Worm (Caenorhabditis elegans) whole organism, young adult: ENCODE results near the gene M01H9.3.
A peak's percentile ranks its signal among the peaks of the same experiment; 100 is the strongest.

ENCODE experiments used
- B0035.1 ChIP-seq: sonication (generic microtip); optimal IDR thresholded peaks from 2 replicates; lab custom pipeline; 2016; ENCODE audit warnings: missing genetic modification characterization, mild to moderate bottlenecking, missing compliant biosample characterization, missing genotype, missing genetic modification reagents
- B0336.3 ChIP-seq: fragments of 200-800 bp; sonication (Bioruptor generic); IDR thresholded peaks from 2 replicates; pipeline ENCODE4 v1.3.6; 2022; ENCODE audit warnings: missing genetic modification characterization, missing compliant biosample characterization
- F10E7.11 ChIP-seq: sonication (generic microtip); optimal IDR thresholded peaks from 2 replicates; lab custom pipeline; 2017; ENCODE audit warnings: mild to moderate bottlenecking, missing genetic modification characterization, moderate library complexity, missing compliant biosample characterization
- F22D6.2 ChIP-seq: sonication (generic microtip); optimal IDR thresholded peaks from 2 replicates; lab custom pipeline; 2016; ENCODE audit warnings: mild to moderate bottlenecking, missing genetic modification characterization, missing compliant biosample characterization
- F23B12.7 ChIP-seq: sonication (generic microtip); optimal IDR thresholded peaks from 2 replicates; lab custom pipeline; 2017; ENCODE audit warnings: missing genetic modification characterization, mild to moderate bottlenecking, missing compliant biosample characterization, antibody characterized with exemption, moderate library complexity; ENCODE audit not compliant: insufficient read depth
- F52B5.7 ChIP-seq: sonication (generic microtip); optimal IDR thresholded peaks from 2 replicates; lab custom pipeline; 2016; ENCODE audit warnings: mild to moderate bottlenecking, missing genetic modification characterization, missing compliant biosample characterization
- K11D2.4 ChIP-seq: fragments of 200-800 bp; sonication (Bioruptor generic); IDR thresholded peaks from 2 replicates; pipeline ENCODE4 v1.3.6; 2022; ENCODE audit warnings: missing genetic modification reagents, missing genetic modification characterization, missing compliant biosample characterization
- Y53F4B.3 ChIP-seq: fragments of 200-800 bp; sonication (Bioruptor generic); IDR thresholded peaks from 2 replicates; pipeline ENCODE4 v1.3.6; 2022; ENCODE audit warnings: missing genetic modification reagents, missing genetic modification characterization, missing compliant biosample characterization
- Y53G8AR.9 ChIP-seq: fragments of 200-800 bp; sonication (Bioruptor generic); conservative IDR thresholded peaks from 2 replicates; pipeline ENCODE4 v1.3.6; 2022; ENCODE audit warnings: missing genetic modification reagents, missing genetic modification characterization, missing compliant biosample characterization
- Y67H2A.10 ChIP-seq: fragments of 200-800 bp; sonication (Bioruptor generic); conservative IDR thresholded peaks from 2 replicates; pipeline ENCODE4 v1.3.6; 2022; ENCODE audit warnings: missing genetic modification reagents, missing genetic modification characterization, missing compliant biosample characterization
- ama-1 ChIP-seq, 3 experiments: fragments of 150-350 bp in 1 of 3; sonication (generic microtip) in 2 of 3; optimal IDR thresholded peaks; 2 replicates each; lab custom pipeline; 2014 to 2018; ENCODE audit warnings: missing biosample characterization in 2 of 3, missing genetic modification characterization in 2 of 3, missing genetic modification reagents in 2 of 3
- attf-3 ChIP-seq: fragments of 200-800 bp; sonication (Bioruptor generic); conservative IDR thresholded peaks from 2 replicates; pipeline ENCODE4 v1.3.6; 2022; ENCODE audit warnings: missing genetic modification reagents, missing genetic modification characterization, missing compliant biosample characterization
- attf-5 ChIP-seq: fragments of 200-800 bp; sonication (Bioruptor generic); optimal IDR thresholded peaks from 2 replicates; lab custom pipeline; 2018; ENCODE audit warnings: mild to moderate bottlenecking, missing genetic modification characterization, missing compliant biosample characterization
- attf-6 ChIP-seq: fragments of 200-800 bp; sonication (Bioruptor generic); IDR thresholded peaks from 2 replicates; pipeline ENCODE4 v1.3.6; 2022; ENCODE audit warnings: missing genetic modification reagents, missing genetic modification characterization, missing compliant biosample characterization
- bed-1 ChIP-seq: fragments of 200-800 bp; sonication (Bioruptor generic); IDR thresholded peaks from 2 replicates; pipeline ENCODE4 v1.3.6; 2022; ENCODE audit warnings: missing genetic modification reagents, missing genetic modification characterization, missing compliant biosample characterization
- bed-2 ChIP-seq: fragments of 200-800 bp; sonication (Bioruptor generic); IDR thresholded peaks from 2 replicates; pipeline ENCODE4 v1.3.6; 2022; ENCODE audit warnings: missing genetic modification reagents, missing genetic modification characterization, missing compliant biosample characterization
- cebp-1 ChIP-seq, 2 experiments: fragments of 200-800 bp in 1 of 2; sonication (Bioruptor generic) in 1 of 2; sonication (generic microtip) in 1 of 2; IDR thresholded peaks in 1 of 2; optimal IDR thresholded peaks in 1 of 2; 2 replicates each; pipeline versions ENCODE4 v1.3.6 to Lab custom; 2017 to 2022; ENCODE audit warnings: missing compliant biosample characterization in 2 of 2, missing genetic modification characterization in 2 of 2, mild to moderate bottlenecking in 1 of 2, missing genetic modification reagents in 1 of 2, moderate library complexity in 1 of 2
- ceh-100 ChIP-seq: fragments of 200-800 bp; sonication (Bioruptor generic); IDR thresholded peaks from 2 replicates; pipeline ENCODE4 v1.3.6; 2022; ENCODE audit warnings: missing genetic modification reagents, missing genetic modification characterization, missing compliant biosample characterization
- ceh-58 ChIP-seq: fragments of 200-800 bp; sonication (Bioruptor generic); IDR thresholded peaks from 2 replicates; pipeline ENCODE4 v1.3.6; 2022; ENCODE audit warnings: missing genetic modification characterization, missing compliant biosample characterization
- ceh-79 ChIP-seq: sonication (generic microtip); optimal IDR thresholded peaks from 2 replicates; lab custom pipeline; 2017; ENCODE audit warnings: mild to moderate bottlenecking, missing genetic modification characterization, missing compliant biosample characterization
- ceh-91 ChIP-seq: fragments of 200-800 bp; sonication (Bioruptor generic); IDR thresholded peaks from 2 replicates; pipeline ENCODE4 v1.3.6; 2022; ENCODE audit warnings: missing genetic modification reagents, missing genetic modification characterization, missing compliant biosample characterization
- chd-7 ChIP-seq: sonication (generic microtip); optimal IDR thresholded peaks from 2 replicates; lab custom pipeline; 2016; ENCODE audit warnings: mild to moderate bottlenecking, missing genetic modification characterization, moderate library complexity, missing compliant biosample characterization
- die-1 ChIP-seq: sonication (generic microtip); optimal IDR thresholded peaks from 2 replicates; lab custom pipeline; 2016; ENCODE audit warnings: missing genotype, mild to moderate bottlenecking, missing genetic modification characterization, missing compliant biosample characterization
- efl-1 ChIP-seq: fragments of 150-350 bp; optimal IDR thresholded peaks from 2 replicates; lab custom pipeline; 2014; ENCODE audit warnings: missing biosample characterization, missing genetic modification reagents, missing genetic modification characterization
- egl-44 ChIP-seq: fragments of 200-800 bp; sonication (Bioruptor generic); IDR thresholded peaks from 2 replicates; pipeline ENCODE4 v1.3.6; 2022; ENCODE audit warnings: missing genetic modification reagents, missing genetic modification characterization, missing compliant biosample characterization
- him-1 ChIP-seq: sonication (generic microtip); optimal IDR thresholded peaks from 2 replicates; lab custom pipeline; 2016; ENCODE audit warnings: missing genotype, missing genetic modification reagents, missing genetic modification characterization, missing compliant biosample characterization
- hlh-12 ChIP-seq: sonication (generic microtip); optimal IDR thresholded peaks from 2 replicates; lab custom pipeline; 2016; ENCODE audit warnings: missing genetic modification characterization, missing compliant biosample characterization
- hmg-20 ChIP-seq: fragments of 200-800 bp; sonication (Bioruptor generic); IDR thresholded peaks from 2 replicates; pipeline ENCODE4 v1.3.6; 2022; ENCODE audit warnings: missing genetic modification reagents, missing genetic modification characterization, missing compliant biosample characterization
- hsf-1 ChIP-seq: fragments of 200-800 bp; sonication (Bioruptor generic); IDR thresholded peaks from 2 replicates; pipeline ENCODE4 v1.3.6; 2022; ENCODE audit warnings: missing genetic modification reagents, missing genetic modification characterization, missing compliant biosample characterization
- lag-1 ChIP-seq: fragments of 200-800 bp; sonication (Bioruptor generic); IDR thresholded peaks from 2 replicates; pipeline ENCODE4 v1.3.6; 2022; ENCODE audit warnings: missing genetic modification reagents, missing genetic modification characterization, missing compliant biosample characterization
- let-607 ChIP-seq, 2 experiments: fragments of 200-800 bp in 1 of 2; sonication (Bioruptor generic) in 1 of 2; sonication (generic microtip) in 1 of 2; optimal IDR thresholded peaks; 2 replicates each; lab custom pipeline; 2016 to 2018; ENCODE audit warnings: mild to moderate bottlenecking in 2 of 2, missing compliant biosample characterization in 2 of 2, missing genetic modification characterization in 2 of 2, moderate library complexity in 2 of 2, missing genotype in 1 of 2
- lin-26 ChIP-seq: fragments of 200-800 bp; sonication (Bioruptor generic); IDR thresholded peaks from 2 replicates; pipeline ENCODE4 v1.3.6; 2022; ENCODE audit warnings: missing genetic modification reagents, missing genetic modification characterization, missing compliant biosample characterization
- lin-35 ChIP-seq, 3 experiments: fragments of 150-350 bp in 2 of 3; sonication (generic microtip) in 1 of 3; optimal IDR thresholded peaks; 2 replicates each; lab custom pipeline; 2014 to 2018; ENCODE audit warnings: missing biosample characterization in 3 of 3, missing genetic modification characterization in 3 of 3, missing genetic modification reagents in 3 of 3
- lir-1 ChIP-seq: fragments of 200-800 bp; sonication (Bioruptor generic); conservative IDR thresholded peaks from 2 replicates; pipeline ENCODE4 v1.3.6; 2022; ENCODE audit warnings: missing genetic modification reagents, missing genetic modification characterization, missing compliant biosample characterization
- lsl-1 ChIP-seq: fragments of 200-800 bp; sonication (Bioruptor generic); optimal IDR thresholded peaks from 2 replicates; lab custom pipeline; 2018; ENCODE audit warnings: mild to moderate bottlenecking, missing genetic modification characterization, moderate library complexity, missing compliant biosample characterization
- madf-3 ChIP-seq: fragments of 200-800 bp; sonication (Bioruptor generic); IDR thresholded peaks from 2 replicates; pipeline ENCODE4 v1.3.6; 2022; ENCODE audit warnings: missing genetic modification reagents, missing genetic modification characterization, missing compliant biosample characterization
- mcd-1 ChIP-seq: fragments of 200-800 bp; sonication (Bioruptor generic); IDR thresholded peaks from 2 replicates; pipeline ENCODE4 v1.3.6; 2022; ENCODE audit warnings: missing genetic modification reagents, missing genetic modification characterization, missing compliant biosample characterization
- nhr-179 ChIP-seq: sonication (generic microtip); optimal IDR thresholded peaks from 2 replicates; lab custom pipeline; 2016; ENCODE audit warnings: mild to moderate bottlenecking, missing genetic modification characterization, missing compliant biosample characterization
- nhr-90 ChIP-seq: sonication (generic microtip); optimal IDR thresholded peaks from 2 replicates; lab custom pipeline; 2016; ENCODE audit warnings: missing genotype, mild to moderate bottlenecking, missing genetic modification characterization, missing compliant biosample characterization
- rec-8 ChIP-seq, 2 experiments: sonication (generic microtip); optimal IDR thresholded peaks; 2 replicates each; lab custom pipeline; 2016; ENCODE audit warnings: mild to moderate bottlenecking in 2 of 2, missing genetic modification characterization in 2 of 2, missing genetic modification reagents in 2 of 2, missing genotype in 2 of 2, missing biosample characterization in 1 of 2, missing compliant biosample characterization in 1 of 2, moderate library complexity in 1 of 2
- snpc-1.1 ChIP-seq: sonication (generic microtip); optimal IDR thresholded peaks from 2 replicates; lab custom pipeline; 2017; ENCODE audit warnings: missing genetic modification characterization, mild to moderate bottlenecking, missing compliant biosample characterization, antibody characterized with exemption, moderate library complexity, missing genotype, missing genetic modification reagents; ENCODE audit not compliant: insufficient read depth
- somi-1 ChIP-seq: fragments of 200-800 bp; sonication (Bioruptor generic); optimal IDR thresholded peaks from 2 replicates; lab custom pipeline; 2018; ENCODE audit warnings: mild to moderate bottlenecking, missing genetic modification characterization, missing compliant biosample characterization
- tbp1 ChIP-seq: fragments of 200-800 bp; sonication (Bioruptor generic); optimal IDR thresholded peaks from 2 replicates; lab custom pipeline; 2018; ENCODE audit warnings: mild to moderate bottlenecking, missing genetic modification characterization, missing compliant biosample characterization
- tlf-1 ChIP-seq: fragments of 200-800 bp; sonication (Bioruptor generic); optimal IDR thresholded peaks from 2 replicates; lab custom pipeline; 2018; ENCODE audit warnings: mild to moderate bottlenecking, missing genetic modification characterization, missing compliant biosample characterization
- unc-62 ChIP-seq: fragments of 150-350 bp; optimal IDR thresholded peaks from 2 replicates; lab custom pipeline; 2014; ENCODE audit warnings: missing biosample characterization, missing genetic modification reagents, missing genetic modification characterization
- ztf-18 ChIP-seq: sonication (generic microtip); optimal IDR thresholded peaks from 2 replicates; lab custom pipeline; 2016; ENCODE audit warnings: missing genotype, mild to moderate bottlenecking, missing genetic modification characterization, missing compliant biosample characterization

Gene M01H9.3

DNA sequence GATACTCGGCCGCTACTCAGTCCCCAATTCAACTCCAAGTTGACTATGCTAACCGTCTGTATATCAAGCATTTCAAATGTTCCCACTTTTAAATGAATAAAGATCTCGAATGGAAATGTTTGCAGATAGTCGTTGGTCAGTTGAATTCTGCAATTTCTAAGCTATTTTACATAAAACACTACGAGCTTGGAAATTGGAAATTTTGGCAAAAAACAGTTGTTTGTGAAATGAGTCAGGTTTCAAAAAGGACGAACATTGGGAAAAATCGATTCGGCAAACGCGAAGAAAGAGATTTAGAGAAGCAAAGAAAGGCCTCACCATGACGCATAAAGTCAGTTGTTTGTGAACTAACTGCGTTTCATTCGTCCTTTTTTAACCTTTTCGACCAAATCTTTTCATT, 30.0 kb downstream of the M01H9.3 start (continued):
- TF ChIP-seq F22D6.2 (no peak), Y67H2A.10 (GFP tag; lab: Robert Waterston, UW) (no peak), him-1 (tag; lab: Kevin White, UChicago) (no peak), mcd-1 (GFP tag; lab: Robert Waterston, UW) (no peak), hsf-1 (peak; percentile 66), lsl-1 (peak; percentile 12), chd-7 (no peak), somi-1 (GFP tag; lab: Kevin White, UChicago) (no peak), ceh-100 (GFP tag; lab: Robert Waterston, UW) (peak; percentile 39), bed-2 (GFP tag; lab: Robert Waterston, UW) (no peak), die-1 (tag; lab: Kevin White, UChicago) (no peak), hmg-20 (GFP tag; lab: Robert Waterston, UW) (no peak), lin-35 (GFP tag; optimal IDR thresholded peaks at IDR 0.05; lab: Kevin White, UChicago) (no peak), K11D2.4 (GFP tag; lab: Robert Waterston, UW) (no peak), unc-62 (GFP tag; lab: Kevin White, UChicago) (no peak), attf-6 (peak; percentile 63), ceh-79 (no peak), attf-3 (no peak), ztf-18 (tag; lab: Kevin White, UChicago) (no peak), nhr-179 (no peak), madf-3 (GFP tag; lab: Robert Waterston, UW) (0 out of 2 replicates have a peak, but pooled peaks have one; percentile 56), nhr-90 (tag; lab: Kevin White, UChicago) (no peak), rec-8 (tag; optimal IDR thresholded peaks at IDR 0.05; lab: Kevin White, UChicago) (no peak), B0035.1 (tag; lab: Kevin White, UChicago) (no peak), egl-44 (GFP tag; lab: Robert Waterston, UW) (no peak), F52B5.7 (tag; lab: Kevin White, UChicago) (no peak), bed-1 (GFP tag; lab: Robert Waterston, UW) (no peak), let-607 (tag; optimal IDR thresholded peaks at IDR 0.05; lab: Kevin White, UChicago) (no peak), hlh-12 (tag; lab: Kevin White, UChicago) (no peak)

DNA sequence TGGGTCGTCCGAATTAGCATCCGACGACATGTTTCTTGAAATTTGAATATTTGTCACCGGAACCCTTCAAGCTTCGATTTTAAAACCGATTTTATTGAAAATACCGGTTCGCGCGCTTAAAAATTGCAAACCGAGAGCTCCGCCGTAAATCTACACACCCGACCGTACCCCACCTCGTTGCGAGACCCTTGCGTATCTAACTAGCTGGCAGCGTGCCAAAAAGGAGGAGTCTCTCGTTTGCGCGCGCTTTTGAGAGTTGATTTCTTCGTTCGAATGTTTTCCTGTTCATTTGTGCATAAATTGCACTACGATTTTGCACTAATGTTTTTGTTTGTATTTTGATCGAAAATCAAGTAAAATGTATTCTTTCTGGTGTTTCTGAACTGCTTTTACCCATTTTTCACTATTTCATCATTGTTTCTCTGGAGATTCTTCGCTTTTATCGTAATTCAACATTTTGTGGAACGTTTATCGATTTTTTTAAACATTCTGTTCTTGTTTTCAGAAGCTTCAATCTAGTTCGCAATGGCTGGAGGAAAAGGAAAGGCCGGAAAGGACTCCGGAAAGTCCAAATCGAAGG, 31.1 kb downstream of the M01H9.3 start, which contains the start of the genes wapl-1 and htz-1:
TSS of gene wapl-1 (minus strand) at position 30 of the 580 bp plus-strand sequence.
TSS of gene htz-1 (plus strand) at position 506 of the 580 bp plus-strand sequence.
- peak; percentile 45 for TF ChIP-seq snpc-1.1 (tag; lab: Kevin White, UChicago)
- TF ChIP-seq rec-8 (tag; optimal IDR thresholded peaks at IDR 0.05; lab: Kevin White, UChicago): no peak
- TF ChIP-seq mcd-1 (GFP tag; lab: Robert Waterston, UW): peak; percentile 93
- TF ChIP-seq Y53F4B.3 (GFP tag; lab: Robert Waterston, UW): no peak
- peak; percentile 93 for TF ChIP-seq ceh-91 (GFP tag; lab: Robert Waterston, UW)
- TF ChIP-seq him-1 (tag; lab: Kevin White, UChicago): no peak
- peak; percentile 96 for TF ChIP-seq tlf-1 (GFP tag; lab: Kevin White, UChicago)
- TF ChIP-seq attf-5 (GFP tag; lab: Kevin White, UChicago): peak; percentile 94
- no peak for TF ChIP-seq ceh-58 (GFP tag; lab: Robert Waterston, UW)
- peak; percentile 65 for TF ChIP-seq attf-6
- peak; percentile 58 for TF ChIP-seq F23B12.7 (tag; lab: Kevin White, UChicago)
- no peak for TF ChIP-seq lin-26 (GFP tag; lab: Robert Waterston, UW)
- TF ChIP-seq lir-1: peak; percentile 90
- no peak for TF ChIP-seq lag-1 (GFP tag; lab: Robert Waterston, UW)
- no peak for TF ChIP-seq F10E7.11
- TF ChIP-seq tbp1 (GFP tag; lab: Kevin White, UChicago): peak; percentile 76
- peak; percentile 50; the same call in 1 of the 2 replicates for TF ChIP-seq cebp-1 (GFP tag; IDR thresholded peaks at IDR 0.05; lab: Robert Waterston, UW)
- peak; percentile 87 for TF ChIP-seq cebp-1 (tag; optimal IDR thresholded peaks at IDR 0.05; lab: Kevin White, UChicago)
- peak; percentile 88 for TF ChIP-seq Y53G8AR.9 (GFP tag; lab: Robert Waterston, UW)
- peak; percentile 50 for TF ChIP-seq F52B5.7 (tag; lab: Kevin White, UChicago)
- peak; percentile 92 for TF ChIP-seq efl-1
- no peak for TF ChIP-seq ama-1 (optimal IDR thresholded peaks at IDR 0.05; lab: Kevin White, UChicago)
- TF ChIP-seq ama-1 (GFP tag; optimal IDR thresholded peaks at IDR 0.05; lab: Kevin White, UChicago): no peak
- no peak for TF ChIP-seq nhr-90 (tag; lab: Kevin White, UChicago)
- TF ChIP-seq chd-7: peak; percentile 62
- TF ChIP-seq B0336.3: peak; percentile 88
